Fruit fly (Drosophila melanogaster): ENCODE results near the gene CG31221.

The CG31221 gene

DNA sequence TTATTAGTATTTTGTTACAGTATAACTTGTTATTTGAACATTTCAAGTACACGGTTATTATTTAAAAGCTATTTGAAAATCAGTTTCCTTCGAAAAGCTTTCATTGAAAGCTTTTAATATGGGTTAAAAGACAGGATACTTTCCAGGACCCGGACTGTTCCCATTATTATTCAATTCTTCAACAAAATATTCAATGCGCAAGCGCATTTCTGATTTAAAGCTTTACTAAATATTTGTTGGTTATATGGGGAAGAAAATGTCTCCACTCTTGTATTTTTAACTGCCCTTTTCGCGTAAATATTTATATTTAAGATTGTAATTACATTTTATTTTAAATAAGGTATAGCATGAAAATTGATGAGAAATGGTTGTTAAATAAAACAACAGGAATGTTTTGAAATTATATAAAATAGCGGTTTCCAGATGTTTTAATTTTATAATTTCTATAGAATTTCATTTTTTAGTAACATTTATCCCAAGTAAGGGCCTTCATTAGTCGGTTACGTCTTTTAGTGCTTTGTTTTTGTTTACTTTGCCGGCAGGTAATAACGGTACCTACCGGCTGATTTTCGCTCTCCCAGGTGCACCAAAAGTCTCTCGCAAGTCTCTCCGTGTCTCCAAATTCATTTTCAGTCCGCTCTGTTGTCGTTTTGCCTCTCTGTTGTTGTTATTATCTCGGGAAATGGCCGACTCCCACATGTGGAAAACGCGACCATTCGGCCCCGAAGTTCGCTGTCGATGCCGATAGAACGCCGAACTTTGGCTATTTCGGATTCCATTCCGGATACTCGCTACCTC, 96.1 kb downstream of the CG31221 start (continued):
- no peak for TF ChIP-seq CG1792 (GFP tag; optimal IDR thresholded peaks at IDR 0.05)
- TF ChIP-seq Jarid2 (GFP tag; optimal IDR thresholded peaks at IDR 0.05): no peak
- TF ChIP-seq NC2α (GFP tag; optimal IDR thresholded peaks at IDR 0.05): no peak
- TF ChIP-seq h (optimal IDR thresholded peaks at IDR 0.05): no peak
- no peak for TF ChIP-seq CG18011 (GFP tag; optimal IDR thresholded peaks at IDR 0.05)
- no peak for TF ChIP-seq CG16813 (GFP tag; IDR thresholded peaks at IDR 0.05; ENCODE audit: partially characterized antibody)
- TF ChIP-seq Rfx (GFP tag; IDR thresholded peaks at IDR 0.05): no peak; the same call in 1 of the 2 replicates
- peak; percentile 7 for TF ChIP-seq Sox102F (GFP tag; optimal IDR thresholded peaks at IDR 0.05)
- no peak for TF ChIP-seq ash1 (GFP tag; optimal IDR thresholded peaks at IDR 0.05)
- no peak for TF ChIP-seq luna (GFP tag; optimal IDR thresholded peaks at IDR 0.05)
- no peak for TF ChIP-seq B-H1 (GFP tag; IDR thresholded peaks at IDR 0.05)
- TF ChIP-seq CG32532 (GFP tag; IDR thresholded peaks at IDR 0.05): no peak
- TF ChIP-seq tin (GFP tag; optimal IDR thresholded peaks at IDR 0.05): no peak
- TF ChIP-seq CG34376 (GFP tag; optimal IDR thresholded peaks at IDR 0.05): no peak
- TF ChIP-seq CG14050 (GFP tag; IDR thresholded peaks at IDR 0.05): no peak
- no peak for TF ChIP-seq kah (GFP tag; optimal IDR thresholded peaks at IDR 0.05)
- no peak for TF ChIP-seq emc (GFP tag; optimal IDR thresholded peaks at IDR 0.05)
- no peak for TF ChIP-seq CG10565 (GFP tag; optimal IDR thresholded peaks at IDR 0.05)
- no peak for TF ChIP-seq pzg (GFP tag; optimal IDR thresholded peaks at IDR 0.05)
- TF ChIP-seq prd (optimal IDR thresholded peaks at IDR 0.05): no peak
- TF ChIP-seq prd (GFP tag; IDR thresholded peaks at IDR 0.05): no peak
- TF ChIP-seq Adf1 (GFP tag; IDR thresholded peaks at IDR 0.05): no peak
- no peak for TF ChIP-seq wdn (GFP tag; IDR thresholded peaks at IDR 0.05)
- no peak for TF ChIP-seq CG17829 (tag; optimal IDR thresholded peaks at IDR 0.05)
- no peak for TF ChIP-seq CG33557 (GFP tag; optimal IDR thresholded peaks at IDR 0.05)
- TF ChIP-seq CkIIα-i1 (GFP tag; IDR thresholded peaks at IDR 0.05): no peak
- TF ChIP-seq ems (GFP tag; optimal IDR thresholded peaks at IDR 0.05): no peak
- TF ChIP-seq CG12299 (tag; optimal IDR thresholded peaks at IDR 0.05): no peak
- no peak for TF ChIP-seq fd64A (GFP tag; optimal IDR thresholded peaks at IDR 0.05)
- TF ChIP-seq repo (GFP tag; optimal IDR thresholded peaks at IDR 0.05): no peak
- no peak for TF ChIP-seq CG1647 (GFP tag; optimal IDR thresholded peaks at IDR 0.05)
- no peak for TF ChIP-seq CG11085 (GFP tag; IDR thresholded peaks at IDR 0.05)
- TF ChIP-seq Ssrp (tag; optimal IDR thresholded peaks at IDR 0.05): no peak
- no peak for TF ChIP-seq lmd (GFP tag; IDR thresholded peaks at IDR 0.05)
- TF ChIP-seq hb (GFP tag; IDR thresholded peaks at IDR 0.05; ENCODE audit: partially characterized antibody): no peak
- no peak for TF ChIP-seq CG4820 (GFP tag; optimal IDR thresholded peaks at IDR 0.05)
- peak; percentile 18 for TF ChIP-seq CG3281 (GFP tag; optimal IDR thresholded peaks at IDR 0.05)
- TF ChIP-seq org-1 (GFP tag; optimal IDR thresholded peaks at IDR 0.05): no peak
- no peak for TF ChIP-seq CG13894 (tag; optimal IDR thresholded peaks at IDR 0.05)
- TF ChIP-seq Kr (GFP tag; optimal IDR thresholded peaks at IDR 0.05): no peak
- no peak for TF ChIP-seq nerfin-1 (tag; optimal IDR thresholded peaks at IDR 0.05)
- no peak for TF ChIP-seq CG4404 (GFP tag; IDR thresholded peaks at IDR 0.05)
- TF ChIP-seq HLH3B (GFP tag; IDR thresholded peaks at IDR 0.05): no peak
- no peak for TF ChIP-seq dysf (GFP tag; IDR thresholded peaks at IDR 0.05)
- TF ChIP-seq sens (GFP tag): peak; percentile 75
- TF ChIP-seq CG18476 (GFP tag; optimal IDR thresholded peaks at IDR 0.05): no peak
- no peak for TF ChIP-seq toy (GFP tag; IDR thresholded peaks at IDR 0.05)
- TF ChIP-seq HHEX (GFP tag; optimal IDR thresholded peaks at IDR 0.05): no peak
- no peak for TF ChIP-seq Ravus (GFP tag; IDR thresholded peaks at IDR 0.05)
- no peak for TF ChIP-seq Opbp (GFP tag; IDR thresholded peaks at IDR 0.05; ENCODE audit: partially characterized antibody)
- TF ChIP-seq CG1603 (tag; optimal IDR thresholded peaks at IDR 0.05): no peak

Data from whole organism, embryonic.